Worm (Caenorhabditis elegans) whole organism, L3 larva: ENCODE measurements around the gene lgc-56.
"Not testable (repeated sequence)": the region's sequence is repeated elsewhere in the genome, so short reads cannot be mapped to it uniquely, and the experiment has no call there.

ENCODE experiments used
- R02D3.7 ChIP-seq: fragments of 150-350 bp; optimal IDR thresholded peaks from 2 replicates; lab custom pipeline; 2014; ENCODE audit warnings: missing biosample characterization, missing genetic modification characterization
- ama-1 ChIP-seq: fragments of 150-350 bp; optimal IDR thresholded peaks from 2 replicates; lab custom pipeline; 2018
- ceh-16 ChIP-seq: sonication (generic microtip); optimal IDR thresholded peaks from 2 replicates; lab custom pipeline; 2017; ENCODE audit warnings: missing biosample characterization, missing genetic modification characterization
- ceh-28 ChIP-seq: fragments of 150-350 bp; optimal IDR thresholded peaks from 2 replicates; lab custom pipeline; 2014; ENCODE audit warnings: missing biosample characterization, missing genetic modification reagents, missing genetic modification characterization
- ceh-82 ChIP-seq: fragments of 150-350 bp; optimal IDR thresholded peaks from 2 replicates; lab custom pipeline; 2014; ENCODE audit warnings: missing biosample characterization, missing genetic modification characterization
- ceh-9 ChIP-seq: sonication (generic microtip); optimal IDR thresholded peaks from 2 replicates; lab custom pipeline; 2018; ENCODE audit warnings: missing biosample characterization, missing genetic modification characterization
- egl-27 ChIP-seq: sonication (generic microtip); optimal IDR thresholded peaks from 4 replicates; lab custom pipeline; 2017; ENCODE audit warnings: missing biosample characterization, missing genetic modification reagents, missing genetic modification characterization
- egl-5 ChIP-seq: fragments of 150-350 bp; optimal IDR thresholded peaks from 2 replicates; lab custom pipeline; 2017; ENCODE audit warnings: missing biosample characterization, missing genetic modification reagents, missing genetic modification characterization, inconsistent platforms
- elt-1 ChIP-seq: fragments of 150-350 bp; optimal IDR thresholded peaks from 2 replicates; lab custom pipeline; 2014; ENCODE audit warnings: missing biosample characterization, missing genetic modification characterization
- eor-1 ChIP-seq, 2 experiments: fragments of 150-350 bp; optimal IDR thresholded peaks; 2 replicates each; lab custom pipeline; 2014 to 2018; ENCODE audit warnings: missing biosample characterization in 2 of 2, missing genetic modification characterization in 2 of 2
- fkh-10 ChIP-seq: sonication (generic microtip); optimal IDR thresholded peaks from 2 replicates; lab custom pipeline; 2017; ENCODE audit warnings: missing biosample characterization, missing genetic modification reagents, missing genetic modification characterization
- fos-1 ChIP-seq: fragments of 150-350 bp; optimal IDR thresholded peaks from 2 replicates; lab custom pipeline; 2014; ENCODE audit warnings: missing biosample characterization, missing genetic modification characterization
- lin-15B ChIP-seq: fragments of 150-350 bp; optimal IDR thresholded peaks from 2 replicates; lab custom pipeline; 2014; ENCODE audit warnings: missing biosample characterization, missing genetic modification characterization
- lsy-12 ChIP-seq: sonication (generic microtip); optimal IDR thresholded peaks from 2 replicates; lab custom pipeline; 2016; ENCODE audit warnings: mild to moderate bottlenecking, missing genetic modification characterization, missing compliant biosample characterization
- mml-1 ChIP-seq: fragments of 150-350 bp; sonication (generic microtip); optimal IDR thresholded peaks from 3 replicates; lab custom pipeline; 2014; ENCODE audit warnings: missing biosample characterization, missing genetic modification characterization
- nfya-1 ChIP-seq: sonication (generic microtip); optimal IDR thresholded peaks from 2 replicates; lab custom pipeline; 2017; ENCODE audit warnings: missing genetic modification characterization, mild to moderate bottlenecking, missing compliant biosample characterization, antibody characterized with exemption, moderate library complexity; ENCODE audit not compliant: insufficient read depth
- nhr-12 ChIP-seq: fragments of 150-350 bp; optimal IDR thresholded peaks from 2 replicates; lab custom pipeline; 2014; ENCODE audit warnings: missing biosample characterization, missing genetic modification characterization
- nhr-23 ChIP-seq: fragments of 150-350 bp; optimal IDR thresholded peaks from 2 replicates; lab custom pipeline; 2014; ENCODE audit warnings: missing biosample characterization, missing genetic modification reagents, missing genetic modification characterization
- nhr-28 ChIP-seq: fragments of 150-350 bp; optimal IDR thresholded peaks from 2 replicates; lab custom pipeline; 2014; ENCODE audit warnings: missing biosample characterization, missing genetic modification characterization
- nhr-43 ChIP-seq: sonication (generic microtip); optimal IDR thresholded peaks from 2 replicates; lab custom pipeline; 2016; ENCODE audit warnings: mild to moderate bottlenecking, missing genetic modification characterization, missing compliant biosample characterization; ENCODE audit not compliant: poor library complexity, severe bottlenecking
- nhr-67 ChIP-seq: fragments of 150-350 bp; optimal IDR thresholded peaks from 2 replicates; lab custom pipeline; 2014; ENCODE audit warnings: missing biosample characterization, missing genetic modification characterization
- nhr-76 ChIP-seq: fragments of 150-350 bp; sonication (generic microtip); optimal IDR thresholded peaks from 5 replicates; lab custom pipeline; 2014; ENCODE audit warnings: missing biosample characterization, missing genetic modification characterization
- nhr-77 ChIP-seq: fragments of 150-350 bp; optimal IDR thresholded peaks from 2 replicates; lab custom pipeline; 2014; ENCODE audit warnings: missing biosample characterization, missing genetic modification characterization
- pha-4 ChIP-seq: fragments of 150-350 bp; optimal IDR thresholded peaks from 2 replicates; lab custom pipeline; 2014; ENCODE audit warnings: missing biosample characterization, missing genetic modification reagents, missing genetic modification characterization
- sea-2 ChIP-seq: fragments of 150-350 bp; sonication (generic microtip); optimal IDR thresholded peaks from 4 replicates; lab custom pipeline; 2014; ENCODE audit warnings: missing biosample characterization, missing genetic modification reagents, missing genetic modification characterization
- skn-1 ChIP-seq: fragments of 150-350 bp; optimal IDR thresholded peaks from 2 replicates; lab custom pipeline; 2014; ENCODE audit warnings: missing biosample characterization, missing genetic modification characterization
- snpc-4 ChIP-seq: fragments of 150-350 bp; optimal IDR thresholded peaks from 2 replicates; lab custom pipeline; 2014; ENCODE audit warnings: missing biosample characterization, missing genetic modification characterization
- tbx-2 ChIP-seq: sonication (generic microtip); optimal IDR thresholded peaks from 2 replicates; lab custom pipeline; 2016; ENCODE audit warnings: mild to moderate bottlenecking, missing genetic modification characterization, missing compliant biosample characterization
- unc-39 ChIP-seq: sonication (generic microtip); optimal IDR thresholded peaks from 4 replicates; lab custom pipeline; 2017; ENCODE audit warnings: missing biosample characterization, missing genetic modification characterization
- unc-62 ChIP-seq: fragments of 150-350 bp; sonication (generic microtip); optimal IDR thresholded peaks from 4 replicates; lab custom pipeline; 2014; ENCODE audit warnings: missing biosample characterization, missing genetic modification reagents, missing genetic modification characterization
- zag-1 ChIP-seq: fragments of 150-350 bp; optimal IDR thresholded peaks from 2 replicates; lab custom pipeline; 2014; ENCODE audit warnings: missing biosample characterization, missing genetic modification characterization

lgc-56 gene

ce11 chrII:5158774-5159173 is 28.6 kb downstream of the lgc-56 start, which contains the start of gene F58A6.9:
F58A6.9 (minus strand) TSS chrII:5158874.
- TF ChIP-seq nhr-12 (tag; lab: Kevin White, UChicago); nhr-23 (tag; lab: Kevin White, UChicago); unc-62: not testable (repeated sequence)

ce11 chrII:5161102-5161501 is 30.9 kb downstream of the lgc-56 start, which contains the start of gene C27D6.11:
C27D6.11 (minus strand) TSS chrII:5161202.
- no peak for TF ChIP-seq ceh-9
- no peak for TF ChIP-seq ceh-16

- no peak for TF ChIP-seq mml-1
- no peak for TF ChIP-seq sea-2 (GFP tag; lab: Kevin White, UChicago)
- TF ChIP-seq nhr-43 (tag; lab: Kevin White, UChicago): no peak
- TF ChIP-seq ceh-82 (tag; lab: Kevin White, UChicago): no peak
- no peak for TF ChIP-seq eor-1 (tag; optimal IDR thresholded peaks at IDR 0.05; lab: Kevin White, UChicago)
- TF ChIP-seq nfya-1 (tag; lab: Kevin White, UChicago): no peak
- no peak for TF ChIP-seq ceh-16
- TF ChIP-seq lin-15B: no peak
- TF ChIP-seq nhr-12 (tag; lab: Kevin White, UChicago): no peak
Measured at ce11 chrII:5163283-5163682, 33.1 kb downstream of the lgc-56 start, which contains the start of gene srb-5. srb-5 (minus strand) TSS chrII:5163383.

ce11 chrII:5166738-5167137 is 36.6 kb downstream of the lgc-56 start, which contains the start of gene srb-3:
srb-3 (minus strand) TSS chrII:5166838.
- TF ChIP-seq egl-27 (no peak), elt-1 (no peak), unc-39 (tag; lab: Kevin White, UChicago) (no peak), nfya-1 (tag; lab: Kevin White, UChicago) (no peak), fkh-10 (GFP tag; lab: Kevin White, UChicago) (no peak)

- TF ChIP-seq zag-1 (no peak), pha-4 (tag; lab: Kevin White, UChicago) (no peak), lsy-12 (tag; lab: Kevin White, UChicago) (no peak), unc-39 (tag; lab: Kevin White, UChicago) (no peak), tbx-2 (tag; lab: Kevin White, UChicago) (no peak), R02D3.7 (tag; lab: Kevin White, UChicago) (no peak), egl-5 (no peak), lin-15B (no peak), nhr-77 (tag; lab: Kevin White, UChicago) (no peak), fos-1 (tag; lab: Kevin White, UChicago) (no peak), skn-1 (tag; lab: Kevin White, UChicago) (no peak), nhr-28 (tag; lab: Kevin White, UChicago) (no peak), nhr-76 (tag; lab: Kevin White, UChicago) (no peak), ama-1 (lab: Kevin White, UChicago) (no peak), egl-27 (no peak)
Measured at ce11 chrII:5170932-5171331, 40.8 kb downstream of the lgc-56 start, which contains the start of gene srb-1. srb-1 (minus strand) TSS chrII:5171032.

ce11 chrII:5171610-5172009 is 41.4 kb downstream of the lgc-56 start, which contains the start of gene C27D6.15:
C27D6.15 (plus strand) TSS chrII:5171910.
- no peak for TF ChIP-seq nhr-67 (tag; lab: Kevin White, UChicago)
- no peak for TF ChIP-seq nhr-28 (tag; lab: Kevin White, UChicago)
- TF ChIP-seq elt-1: no peak
- TF ChIP-seq ceh-16: no peak
- no peak for TF ChIP-seq unc-62
- no peak for TF ChIP-seq snpc-4
- no peak for TF ChIP-seq tbx-2 (tag; lab: Kevin White, UChicago)
- no peak for TF ChIP-seq ceh-28 (tag; lab: Kevin White, UChicago)
- no peak for TF ChIP-seq nhr-77 (tag; lab: Kevin White, UChicago)
- TF ChIP-seq unc-39 (tag; lab: Kevin White, UChicago): no peak
